Fruit fly (Drosophila melanogaster) whole organism, wandering third instar larva: ENCODE results near the gene CG43218.

Experiments used
- CrebA ChIP-seq: fragments of 200-800 bp; sonication (Bioruptor generic); optimal IDR thresholded peaks from 2 replicates; lab custom pipeline; 2016; ENCODE audit warnings: missing biosample characterization, mild to moderate bottlenecking, missing genetic modification characterization, borderline replicate concordance
- Mio ChIP-seq: sonication (Bioruptor generic); optimal IDR thresholded peaks from 2 replicates; lab custom pipeline; 2016; ENCODE audit warnings: missing biosample characterization, missing genetic modification characterization

DNA sequence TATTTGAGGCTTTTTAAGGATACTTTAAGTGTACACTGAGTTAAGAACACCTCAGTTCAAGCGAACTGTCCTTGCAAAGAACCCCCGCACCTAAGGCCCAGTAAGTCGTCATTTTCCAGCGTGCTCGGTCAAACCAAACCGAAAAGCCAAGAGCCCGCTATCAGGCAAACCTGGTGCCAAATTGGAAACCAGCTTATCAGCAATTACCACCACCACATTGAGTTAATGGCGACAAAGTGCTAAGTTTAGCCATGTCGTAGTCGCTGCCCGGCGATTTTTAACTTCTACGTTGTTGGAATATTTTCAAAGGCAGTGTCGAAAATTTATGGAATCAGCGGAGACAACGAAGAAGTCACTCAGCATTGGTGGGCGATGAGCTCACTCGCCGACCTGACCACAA, 24.9 kb downstream of the CG43218 start:
- TF ChIP-seq Mio (GFP tag; lab: Kevin White, UChicago) (no peak), CrebA (GFP tag; lab: Kevin White, UChicago) (no peak)
